Fruit fly (Drosophila melanogaster) whole organism, wandering third instar larva: Measurements from ENCODE around the gene CG10097.

Source experiments
- CG32264 ChIP-seq: fragments of 200-800 bp; sonication (Bioruptor generic); optimal IDR thresholded peaks from 2 replicates; lab custom pipeline; 2016; ENCODE audit warnings: missing biosample characterization, missing genetic modification characterization
- CG9705 ChIP-seq: fragments of 200-800 bp; sonication (Bioruptor generic); optimal IDR thresholded peaks from 2 replicates; lab custom pipeline; 2018; ENCODE audit warnings: missing biosample characterization, mild to moderate bottlenecking, missing genetic modification characterization
- CrebA ChIP-seq: fragments of 200-800 bp; sonication (Bioruptor generic); optimal IDR thresholded peaks from 2 replicates; lab custom pipeline; 2016; ENCODE audit warnings: missing biosample characterization, mild to moderate bottlenecking, missing genetic modification characterization, borderline replicate concordance
- Dfd ChIP-seq: fragments of >200 bp; optimal IDR thresholded peaks from 2 replicates; lab custom pipeline; 2017; ENCODE audit warnings: missing biosample characterization, missing genetic modification characterization
- HLH106 ChIP-seq: fragments of 200-800 bp; optimal IDR thresholded peaks from 3 replicates; lab custom pipeline; 2019; ENCODE audit warnings: missing biosample characterization, mild to moderate bottlenecking, missing genetic modification characterization, moderate library complexity
- Hnf4 ChIP-seq: fragments of 200-800 bp; sonication (Bioruptor generic); optimal IDR thresholded peaks from 2 replicates; lab custom pipeline; 2016; ENCODE audit warnings: missing biosample characterization, mild to moderate bottlenecking, missing genetic modification characterization
- Hr83 ChIP-seq: fragments of 200-300 bp; sonication (Bioruptor generic); optimal IDR thresholded peaks from 2 replicates; lab custom pipeline; 2016; ENCODE audit warnings: missing biosample characterization, mild to moderate bottlenecking, missing genetic modification characterization, moderate library complexity; ENCODE audit not compliant: poor library complexity, severe bottlenecking
- Jra ChIP-seq: sonication (Bioruptor generic); optimal IDR thresholded peaks from 2 replicates; lab custom pipeline; 2016; ENCODE audit warnings: missing biosample characterization, missing genetic modification characterization
- Myc ChIP-seq: fragments of >200 bp; optimal IDR thresholded peaks from 2 replicates; lab custom pipeline; 2017
- OdsH ChIP-seq: fragments of 200-800 bp; sonication (Bioruptor generic); optimal IDR thresholded peaks from 2 replicates; lab custom pipeline; 2016; ENCODE audit warnings: missing biosample characterization, mild to moderate bottlenecking, missing genetic modification characterization
- Rel ChIP-seq, 2 experiments: fragments of 200-800 bp; sonication (Bioruptor generic) in 1 of 2; optimal IDR thresholded peaks; 2 replicates in 1 of 2; 3 replicates in 1 of 2; lab custom pipeline; 2016 to 2019; ENCODE audit warnings: mild to moderate bottlenecking in 2 of 2, missing biosample characterization in 2 of 2, missing genetic modification characterization in 2 of 2, moderate library complexity in 1 of 2
- Sp1 ChIP-seq: fragments of 200-800 bp; sonication (Bioruptor generic); optimal IDR thresholded peaks from 3 replicates; lab custom pipeline; 2019; ENCODE audit warnings: missing biosample characterization, mild to moderate bottlenecking, missing genetic modification characterization, moderate library complexity
- br ChIP-seq: fragments of 200-800 bp; sonication (Bioruptor generic); optimal IDR thresholded peaks from 2 replicates; lab custom pipeline; 2016; ENCODE audit warnings: missing biosample characterization, missing genetic modification characterization
- brk ChIP-seq: fragments of 200-800 bp; sonication (Bioruptor generic); optimal IDR thresholded peaks from 2 replicates; lab custom pipeline; 2016; ENCODE audit warnings: missing biosample characterization, mild to moderate bottlenecking, missing genetic modification characterization
- dl ChIP-seq, 2 experiments: fragments of 175-275, 200-275 bp in 1 of 2; fragments of 200-275 bp in 1 of 2; sonication (Bioruptor generic); optimal IDR thresholded peaks; lab custom pipeline; 2018; ENCODE audit warnings: mild to moderate bottlenecking in 2 of 2, missing biosample characterization in 2 of 2, missing genetic modification characterization in 2 of 2, moderate library complexity in 2 of 2; ENCODE audit not compliant: partially characterized antibody in 2 of 2, insufficient read depth in 1 of 2
- dsf ChIP-seq: sonication (Bioruptor generic); optimal IDR thresholded peaks from 2 replicates; lab custom pipeline; 2016; ENCODE audit warnings: missing biosample characterization, missing genetic modification characterization, borderline replicate concordance
- ey ChIP-seq: fragments of 200-800 bp; sonication (Bioruptor generic); optimal IDR thresholded peaks from 2 replicates; lab custom pipeline; 2016; ENCODE audit warnings: missing biosample characterization, missing genetic modification characterization
- foxo ChIP-seq, 2 experiments: fragments of 200-800 bp; sonication (Bioruptor generic); optimal IDR thresholded peaks; 2 replicates in 1 of 2; 3 replicates in 1 of 2; lab custom pipeline; 2016 to 2017; ENCODE audit warnings: missing biosample characterization in 2 of 2, missing genetic modification characterization in 2 of 2
- fru ChIP-seq: fragments of 200-800 bp; sonication (Bioruptor generic); optimal IDR thresholded peaks from 3 replicates; lab custom pipeline; 2016; ENCODE audit warnings: missing biosample characterization, mild to moderate bottlenecking, missing genetic modification characterization
- h ChIP-seq: fragments of 200-800 bp; sonication (Bioruptor generic); optimal IDR thresholded peaks from 3 replicates; lab custom pipeline; 2016; ENCODE audit warnings: missing biosample characterization, mild to moderate bottlenecking, missing genetic modification characterization
- jim ChIP-seq: fragments of 175-275, 200-325 bp; sonication (Bioruptor generic); optimal IDR thresholded peaks from 2 replicates; lab custom pipeline; 2016; ENCODE audit warnings: missing biosample characterization, mild to moderate bottlenecking, missing genetic modification characterization
- psq ChIP-seq: fragments of 200-800 bp; sonication (Bioruptor generic); optimal IDR thresholded peaks from 3 replicates; lab custom pipeline; 2017; ENCODE audit warnings: missing biosample characterization, mild to moderate bottlenecking, missing genetic modification characterization, moderate library complexity
- rgr ChIP-seq: fragments of 200-800 bp; sonication (Bioruptor generic); optimal IDR thresholded peaks from 3 replicates; lab custom pipeline; 2016; ENCODE audit warnings: missing biosample characterization, mild to moderate bottlenecking, missing genetic modification characterization
- sage ChIP-seq: fragments of 200-800 bp; sonication (Bioruptor generic); optimal IDR thresholded peaks from 2 replicates; lab custom pipeline; 2016; ENCODE audit warnings: missing biosample characterization, mild to moderate bottlenecking, missing genetic modification characterization
- sv ChIP-seq: fragments of 200-800 bp; sonication (Bioruptor generic); optimal IDR thresholded peaks from 3 replicates; lab custom pipeline; 2016; ENCODE audit warnings: missing biosample characterization, missing genetic modification characterization
- tai ChIP-seq: sonication (Bioruptor generic); optimal IDR thresholded peaks from 2 replicates; lab custom pipeline; 2016; ENCODE audit warnings: missing biosample characterization, missing genetic modification characterization
- usp ChIP-seq: fragments of >200 bp; optimal IDR thresholded peaks from 2 replicates; lab custom pipeline; 2017; ENCODE audit warnings: missing biosample characterization, missing genetic modification characterization
- woc ChIP-seq: sonication (Bioruptor generic); optimal IDR thresholded peaks from 2 replicates; lab custom pipeline; 2016; ENCODE audit warnings: missing biosample characterization, mild to moderate bottlenecking, missing genetic modification characterization

CG10097 gene

dm6 chr3R:12411449-12411848 lies 15.7 kb upstream of the CG10097 start:
- TF ChIP-seq brk (GFP tag; lab: Kevin White, UChicago): no peak
- TF ChIP-seq, all 38 proteins: peak for 0

DNA sequence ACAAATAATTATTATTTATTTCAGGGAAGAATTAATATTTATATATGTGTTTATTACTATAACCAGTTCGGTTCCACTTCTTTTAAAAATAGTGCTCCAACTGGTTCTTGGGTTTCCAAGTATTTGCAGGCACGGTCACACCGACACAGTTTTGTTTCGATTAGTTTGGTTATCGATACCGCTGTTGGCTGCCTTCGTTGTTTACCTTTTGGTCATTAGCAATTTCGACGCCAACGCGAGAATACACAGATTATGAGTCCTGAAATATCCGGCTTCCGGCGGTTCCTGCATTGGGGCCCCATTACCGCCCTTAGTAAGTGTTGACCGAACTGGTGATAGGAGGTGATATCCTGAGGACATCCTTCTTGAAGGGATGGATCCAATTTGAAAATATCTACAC lies 12.4 kb upstream of the CG10097 start, which contains the start of gene CG5196:
Gene CG5196 (plus strand): TSS at position 157 of the 400 bp plus-strand sequence.
- no peak for TF ChIP-seq brk (GFP tag; lab: Kevin White, UChicago)
- no peak for TF ChIP-seq dl (GFP tag; optimal IDR thresholded peaks at IDR 0.05; lab: Kevin White, UChicago; ENCODE audit: insufficient read depth in 1 of 2, partially characterized antibody in 2 of 2)
- TF ChIP-seq Rel (GFP tag; optimal IDR thresholded peaks at IDR 0.05; lab: Kevin White, UChicago): no peak
- peak; percentile 27 for TF ChIP-seq Rel (tag; optimal IDR thresholded peaks at IDR 0.05; lab: Kevin White, UChicago)
- TF ChIP-seq Sp1 (GFP tag; lab: Kevin White, UChicago): peak; percentile 22
- no peak for TF ChIP-seq sv (GFP tag; lab: Kevin White, UChicago)
- peak; percentile 7 for TF ChIP-seq HLH106 (tag; lab: Kevin White, UChicago)
- peak; percentile 17 for TF ChIP-seq fru (GFP tag; lab: Kevin White, UChicago)
- TF ChIP-seq Jra: no peak
- TF ChIP-seq Dfd: no peak

DNA sequence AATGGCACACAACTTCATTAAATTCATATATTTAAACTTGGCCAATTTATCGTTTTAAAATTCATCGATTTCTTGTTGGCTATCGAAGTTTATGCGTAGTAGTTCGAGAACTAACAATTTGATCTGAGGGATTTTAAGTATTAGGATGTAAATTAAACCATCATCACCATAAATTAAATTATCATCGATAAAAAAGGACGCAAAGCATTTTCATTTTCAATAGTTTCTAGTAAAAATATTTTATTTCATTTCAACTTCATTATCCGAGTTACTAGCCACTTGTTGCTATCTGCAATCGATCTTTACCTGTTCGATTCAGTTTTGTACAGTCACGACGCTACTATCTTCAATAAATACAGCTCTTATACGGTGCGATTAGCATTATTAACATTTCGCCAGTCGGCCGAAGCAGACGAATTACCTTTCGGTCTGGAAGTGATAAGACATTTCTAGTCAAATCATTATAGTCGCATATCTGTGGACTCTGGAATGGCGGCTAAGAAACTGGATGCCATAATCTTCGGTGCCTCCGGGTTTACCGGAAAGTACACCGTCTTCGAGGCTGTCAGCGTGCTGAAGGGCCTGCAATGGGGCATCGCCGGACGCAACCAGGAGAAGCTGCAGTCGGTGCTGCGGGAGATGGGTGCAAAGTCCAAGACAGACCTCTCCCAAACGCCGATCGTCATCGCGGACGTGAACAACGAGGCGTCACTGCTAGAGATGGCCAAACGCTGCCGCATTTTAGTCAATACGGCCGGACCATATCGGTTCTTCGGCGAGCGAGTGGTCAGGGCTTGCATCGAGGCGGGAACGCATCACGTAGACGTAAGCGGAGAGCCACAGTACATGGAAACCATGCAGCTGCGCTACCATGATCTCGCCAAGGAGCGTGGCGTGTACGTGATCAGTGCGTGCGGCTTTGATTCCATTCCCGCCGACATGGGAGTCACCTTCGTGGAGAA lies 10.7 kb upstream of the CG10097 start, which contains the start of gene CG5167:
Gene CG5167 (plus strand): TSS at position 298 of the 962 bp plus-strand sequence.
- TF ChIP-seq CG9705 (GFP tag; lab: Kevin White, UChicago) (peak; percentile 14), CG32264 (GFP tag; lab: Kevin White, UChicago) (no peak), dsf (no peak), brk (GFP tag; lab: Kevin White, UChicago) (no peak), rgr (GFP tag; lab: Kevin White, UChicago) (peak; percentile 69), CrebA (GFP tag; lab: Kevin White, UChicago) (no peak), OdsH (GFP tag; lab: Kevin White, UChicago) (peak; percentile 53), Hnf4 (GFP tag; lab: Kevin White, UChicago) (no peak), psq (peak; percentile 54), jim (GFP tag; lab: Kevin White, UChicago) (no peak), ey (GFP tag; lab: Kevin White, UChicago) (peak; percentile 43), HLH106 (tag; lab: Kevin White, UChicago) (peak; percentile 45), tai (GFP tag; lab: Kevin White, UChicago) (no peak), Myc (no peak), usp (GFP tag; lab: Kevin White, UChicago) (no peak), dl (GFP tag; optimal IDR thresholded peaks at IDR 0.05; lab: Kevin White, UChicago; ENCODE audit: insufficient read depth in 1 of 2, partially characterized antibody in 2 of 2) (no peak), foxo (GFP tag; optimal IDR thresholded peaks at IDR 0.05; lab: Kevin White, UChicago) (peak in 1 of 2 experiments; percentile 67), Rel (GFP tag; optimal IDR thresholded peaks at IDR 0.05; lab: Kevin White, UChicago) (no peak), Rel (tag; optimal IDR thresholded peaks at IDR 0.05; lab: Kevin White, UChicago) (peak; percentile 5), h (GFP tag; lab: Kevin White, UChicago) (peak; percentile 58), fru (GFP tag; lab: Kevin White, UChicago) (peak; percentile 82), Hr83 (GFP tag; lab: Kevin White, UChicago) (no peak), woc (peak; percentile 48), br (GFP tag; lab: Kevin White, UChicago) (peak; percentile 52), Sp1 (GFP tag; lab: Kevin White, UChicago) (peak; percentile 58)
- TF ChIP-seq, all 38 proteins: peak for 13

DNA sequence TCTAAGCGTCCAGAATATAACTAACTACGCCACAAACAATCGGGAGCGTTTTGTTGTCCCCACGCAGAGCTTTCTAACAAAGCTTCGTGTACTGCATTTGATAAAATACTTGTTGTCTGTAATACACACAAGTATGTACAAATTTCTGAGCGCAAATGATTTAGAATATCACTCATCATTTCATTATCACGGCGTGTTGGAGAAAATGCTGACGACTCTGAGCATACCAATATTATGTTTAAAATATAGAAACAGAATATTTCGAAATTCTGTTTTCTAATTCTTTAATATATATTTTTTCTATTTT lies 10.1 kb upstream of the CG10097 start, which contains the start of gene Cyp9f2:
Gene Cyp9f2 (minus strand): TSS at position 101 of the 307 bp plus-strand sequence.
- TF ChIP-seq Jra (no peak), tai (GFP tag; lab: Kevin White, UChicago) (no peak), dsf (no peak), CG32264 (GFP tag; lab: Kevin White, UChicago) (no peak), br (GFP tag; lab: Kevin White, UChicago) (no peak), Rel (GFP tag; optimal IDR thresholded peaks at IDR 0.05; lab: Kevin White, UChicago) (no peak), Rel (tag; optimal IDR thresholded peaks at IDR 0.05; lab: Kevin White, UChicago) (no peak), sage (no peak), Hr83 (GFP tag; lab: Kevin White, UChicago) (no peak), Sp1 (GFP tag; lab: Kevin White, UChicago) (no peak), HLH106 (tag; lab: Kevin White, UChicago) (no peak), woc (no peak), dl (GFP tag; optimal IDR thresholded peaks at IDR 0.05; lab: Kevin White, UChicago; ENCODE audit: insufficient read depth in 1 of 2, partially characterized antibody in 2 of 2) (no peak), OdsH (GFP tag; lab: Kevin White, UChicago) (no peak), Dfd (no peak), ey (GFP tag; lab: Kevin White, UChicago) (no peak), brk (GFP tag; lab: Kevin White, UChicago) (no peak)
